Worm (Caenorhabditis elegans): ENCODE measurements around the gene acs-22.
A peak's percentile ranks its signal among the peaks of the same experiment; 100 is the strongest.

The acs-22 gene

DNA sequence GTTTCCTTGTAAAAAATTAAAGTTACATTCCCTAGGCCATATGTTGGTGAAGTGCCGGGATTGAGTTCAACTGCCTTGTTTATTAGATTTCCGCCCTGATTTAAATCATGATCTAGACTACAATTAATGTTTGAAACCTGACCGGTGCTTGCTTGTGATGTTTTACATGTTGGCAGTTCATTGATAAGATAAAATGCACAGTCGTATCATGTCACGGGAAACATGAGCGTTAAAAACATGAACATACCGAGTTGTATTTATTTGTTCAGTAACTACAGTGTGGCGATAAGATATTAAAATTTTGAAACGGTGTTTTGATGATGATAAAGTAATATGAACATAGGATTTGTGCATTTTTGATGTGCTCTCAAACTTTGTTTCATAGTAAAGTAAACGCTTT, 1.4 kb downstream of the acs-22 start:
- no peak for TF ChIP-seq ztf-11 (tag; optimal IDR thresholded peaks at IDR 0.05)

DNA sequence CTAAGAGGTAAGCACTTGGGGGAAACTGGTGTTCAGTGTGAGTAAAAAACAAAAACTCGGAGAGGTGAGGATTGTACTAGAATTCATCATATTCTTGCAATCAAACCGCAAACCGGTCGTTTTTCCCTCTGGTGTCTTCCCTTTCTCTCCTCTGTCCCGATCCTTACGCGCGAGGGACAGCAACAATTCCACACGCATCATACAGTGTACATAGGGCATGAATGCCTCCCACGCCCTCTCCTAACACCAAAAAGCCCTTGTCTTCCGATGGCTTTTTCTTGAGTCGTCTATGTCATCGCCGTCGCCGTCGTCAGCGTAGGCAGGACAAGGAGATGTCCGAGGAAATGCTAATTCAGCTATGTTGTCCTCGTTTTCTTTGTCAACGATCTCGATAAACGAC, 2.5 kb downstream of the acs-22 start:
- TF ChIP-seq lsy-2 (tag; optimal IDR thresholded peaks at IDR 0.05) = no peak
- TF ChIP-seq snpc-4 (tag; optimal IDR thresholded peaks at IDR 0.05) = no peak
- no peak for TF ChIP-seq elt-3 (tag; optimal IDR thresholded peaks at IDR 0.05)
- peak; percentile 58 for TF ChIP-seq ham-2 (GFP tag; optimal IDR thresholded peaks at IDR 0.05)
- no peak for TF ChIP-seq nhr-12 (tag; optimal IDR thresholded peaks at IDR 0.05)
- no peak for TF ChIP-seq mab-5 (tag; optimal IDR thresholded peaks at IDR 0.05)
- no peak for TF ChIP-seq ceh-83 (GFP tag; optimal IDR thresholded peaks at IDR 0.05)
- no peak for TF ChIP-seq ces-1 (GFP tag; optimal IDR thresholded peaks at IDR 0.05)
- no peak for TF ChIP-seq mep-1 (tag; optimal IDR thresholded peaks at IDR 0.05)

DNA sequence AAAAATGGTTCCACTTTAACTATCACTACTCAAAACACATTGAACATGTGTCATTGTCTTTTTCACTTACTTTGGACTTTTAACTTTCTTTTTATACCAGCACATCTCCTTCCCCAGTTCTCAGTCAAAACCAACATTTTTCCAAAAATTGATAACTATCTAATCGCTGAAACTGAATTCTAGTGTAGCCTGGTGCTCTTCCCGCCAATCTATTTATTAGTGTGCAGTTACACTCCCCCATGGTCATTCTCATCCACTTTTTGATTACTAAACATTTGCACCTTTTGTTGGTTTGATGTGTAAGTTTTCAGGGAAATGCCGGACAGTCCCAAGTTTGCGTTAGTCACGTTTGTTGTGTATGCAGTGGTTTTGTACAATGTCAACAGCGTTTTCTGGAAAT, 3.3 kb downstream of the acs-22 start:
- TF ChIP-seq hlh-1 (tag; optimal IDR thresholded peaks at IDR 0.05) (no peak), zip-8 (tag; optimal IDR thresholded peaks at IDR 0.05) (no peak), M03D4.4 (tag; optimal IDR thresholded peaks at IDR 0.05) (no peak), sem-2 (GFP tag; optimal IDR thresholded peaks at IDR 0.05) (no peak), ham-2 (GFP tag; optimal IDR thresholded peaks at IDR 0.05) (no peak), lsy-2 (tag; optimal IDR thresholded peaks at IDR 0.05) (no peak), tbx-8 (GFP tag; optimal IDR thresholded peaks at IDR 0.05) (no peak), ces-1 (GFP tag; optimal IDR thresholded peaks at IDR 0.05) (no peak)

DNA sequence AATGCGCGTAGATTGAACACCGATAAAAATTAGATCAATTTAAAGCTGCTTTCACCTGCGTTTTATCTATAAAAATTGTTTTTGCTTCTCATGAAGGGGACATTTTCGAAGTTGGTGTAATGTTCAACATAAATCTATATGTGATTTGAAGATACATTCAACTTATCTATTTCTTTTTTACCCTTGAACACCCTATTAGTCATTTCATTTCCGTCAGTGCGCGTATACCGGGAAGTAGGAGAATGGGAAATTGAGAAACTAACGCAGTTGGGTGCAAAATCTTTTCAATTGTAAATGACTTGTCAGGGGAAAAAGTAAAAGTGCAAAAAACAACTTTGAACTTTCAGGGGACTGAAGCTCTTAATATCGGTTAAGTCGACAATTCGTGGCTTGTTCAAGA, 4.0 kb downstream of the acs-22 start:
- no peak for TF ChIP-seq ces-1 (GFP tag; optimal IDR thresholded peaks at IDR 0.05)
- TF ChIP-seq bed-3 (GFP tag; optimal IDR thresholded peaks at IDR 0.05) = no peak

DNA sequence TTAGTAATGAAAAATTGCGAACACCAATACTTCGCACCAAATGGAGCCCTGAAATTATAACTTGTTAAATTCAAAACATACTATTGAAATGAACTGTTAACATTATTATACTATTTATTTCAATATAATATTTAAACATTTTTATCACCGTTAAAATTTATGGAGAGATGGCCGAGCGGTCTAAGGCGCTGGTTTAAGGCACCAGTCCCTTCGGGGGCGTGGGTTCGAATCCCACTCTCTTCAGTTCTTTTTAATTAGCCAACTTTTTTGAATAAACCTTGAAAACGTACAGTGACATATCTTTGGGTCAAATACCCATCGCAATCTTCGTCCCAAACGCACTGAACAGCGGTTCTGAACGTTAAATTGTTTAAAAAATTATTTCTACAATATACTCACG, 8.4 kb downstream of the acs-22 start:
- TF ChIP-seq pha-4 (tag; optimal IDR thresholded peaks at IDR 0.05) (no peak), lin-32 (GFP tag; optimal IDR thresholded peaks at IDR 0.05) (no peak), M03D4.4 (tag; optimal IDR thresholded peaks at IDR 0.05) (no peak), lin-13 (tag; optimal IDR thresholded peaks at IDR 0.05) (no peak), nhr-12 (tag; optimal IDR thresholded peaks at IDR 0.05) (no peak), ham-2 (GFP tag; optimal IDR thresholded peaks at IDR 0.05) (no peak), ceh-43 (GFP tag; optimal IDR thresholded peaks at IDR 0.05) (no peak), ceh-83 (GFP tag; optimal IDR thresholded peaks at IDR 0.05) (no peak), nhr-237 (tag; optimal IDR thresholded peaks at IDR 0.05) (no peak), zip-8 (tag; optimal IDR thresholded peaks at IDR 0.05) (no peak), ces-1 (GFP tag; optimal IDR thresholded peaks at IDR 0.05) (no peak), ztf-11 (tag; optimal IDR thresholded peaks at IDR 0.05) (no peak), blmp-1 (tag; optimal IDR thresholded peaks at IDR 0.05) (no peak), elt-3 (tag; optimal IDR thresholded peaks at IDR 0.05) (no peak)

DNA sequence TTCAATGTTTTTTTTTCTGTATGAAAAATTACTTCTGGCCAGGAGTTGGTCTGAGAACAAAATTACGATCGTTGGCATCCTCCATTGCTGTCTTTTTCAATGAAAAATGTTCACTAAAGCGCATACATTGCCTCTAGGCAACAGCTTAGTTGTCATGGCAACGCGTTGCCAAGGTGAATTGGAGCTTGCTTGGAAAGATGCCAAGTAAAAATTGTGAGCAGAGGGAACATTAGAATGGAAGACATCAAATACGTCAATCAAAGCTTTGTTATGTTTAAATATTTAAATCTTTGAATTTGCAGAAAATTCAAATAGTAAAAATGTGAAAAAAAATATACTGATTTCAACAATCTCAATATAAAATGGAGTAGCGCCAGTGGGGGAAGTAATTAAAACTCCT, 9.1 kb downstream of the acs-22 start, which contains the start of gene dylt-2:
TSS of gene dylt-2 (minus strand) at position 101 of the 400 bp plus-strand sequence.
- TF ChIP-seq lsy-2 (tag; optimal IDR thresholded peaks at IDR 0.05) = no peak
- TF ChIP-seq M03D4.4 (tag; optimal IDR thresholded peaks at IDR 0.05) = no peak
- TF ChIP-seq mab-5 (tag; optimal IDR thresholded peaks at IDR 0.05) = no peak
- no peak for TF ChIP-seq nhr-12 (tag; optimal IDR thresholded peaks at IDR 0.05)
- TF ChIP-seq ceh-83 (GFP tag; optimal IDR thresholded peaks at IDR 0.05) = no peak
- no peak for TF ChIP-seq ces-1 (GFP tag; optimal IDR thresholded peaks at IDR 0.05)

DNA sequence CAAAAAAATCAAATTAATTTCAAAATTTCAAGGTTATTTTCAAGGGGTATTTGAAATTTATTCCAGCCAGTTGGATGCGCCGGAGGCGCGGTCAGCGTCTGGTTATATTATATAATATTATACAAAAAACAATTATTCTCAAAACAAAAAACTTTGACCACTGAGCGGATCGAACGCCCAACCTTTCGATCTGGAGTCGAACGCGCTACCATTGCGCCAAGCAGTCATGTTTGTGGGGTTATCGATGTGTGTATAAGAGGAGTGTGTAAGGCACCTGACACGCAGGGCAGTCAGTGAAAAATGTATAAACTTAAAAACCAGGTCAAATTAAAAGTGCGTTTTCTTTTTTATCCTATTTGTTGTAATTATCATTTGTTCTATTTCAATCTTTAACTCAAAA, 13.1 kb downstream of the acs-22 start:
- TF ChIP-seq nhr-237 (tag; optimal IDR thresholded peaks at IDR 0.05) = no peak
- TF ChIP-seq lin-13 (tag; optimal IDR thresholded peaks at IDR 0.05) = no peak
- TF ChIP-seq snpc-4 (tag; optimal IDR thresholded peaks at IDR 0.05) = no peak
- no peak for TF ChIP-seq tbx-8 (GFP tag; optimal IDR thresholded peaks at IDR 0.05)
- no peak for TF ChIP-seq unc-120 (tag; optimal IDR thresholded peaks at IDR 0.05; ENCODE audit: poor library complexity, severe bottlenecking)
- no peak for TF ChIP-seq ceh-39 (tag; optimal IDR thresholded peaks at IDR 0.05)
- TF ChIP-seq nhr-12 (tag; optimal IDR thresholded peaks at IDR 0.05) = no peak
- no peak for TF ChIP-seq nhr-2 (tag; optimal IDR thresholded peaks at IDR 0.05)
- peak; percentile 6 for TF ChIP-seq lin-32 (GFP tag; optimal IDR thresholded peaks at IDR 0.05)
- no peak for TF ChIP-seq ham-2 (GFP tag; optimal IDR thresholded peaks at IDR 0.05)
- no peak for TF ChIP-seq ces-1 (GFP tag; optimal IDR thresholded peaks at IDR 0.05)
- TF ChIP-seq cnd-1 (tag; optimal IDR thresholded peaks at IDR 0.05) = peak; percentile 33
- TF ChIP-seq bed-3 (GFP tag; optimal IDR thresholded peaks at IDR 0.05) = peak; percentile 38
- no peak for TF ChIP-seq mep-1 (tag; optimal IDR thresholded peaks at IDR 0.05)
- no peak for TF ChIP-seq mls-2 (tag; optimal IDR thresholded peaks at IDR 0.05)
- TF ChIP-seq lsy-2 (tag; optimal IDR thresholded peaks at IDR 0.05) = no peak
- peak; percentile 45 for TF ChIP-seq M03D4.4 (tag; optimal IDR thresholded peaks at IDR 0.05)
- no peak for TF ChIP-seq mab-5 (tag; optimal IDR thresholded peaks at IDR 0.05)
- peak; percentile 7 for TF ChIP-seq sem-2 (GFP tag; optimal IDR thresholded peaks at IDR 0.05)
- TF ChIP-seq drap-1 (GFP tag; optimal IDR thresholded peaks at IDR 0.05) = peak; percentile 10
- peak; percentile 51 for TF ChIP-seq sptf-1 (tag; optimal IDR thresholded peaks at IDR 0.05)
- TF ChIP-seq ceh-43 (GFP tag; optimal IDR thresholded peaks at IDR 0.05) = no peak
- TF ChIP-seq elt-3 (tag; optimal IDR thresholded peaks at IDR 0.05) = no peak
